Worm (Caenorhabditis elegans) whole organism, early embryonic: ENCODE data around the gene arx-4.

ENCODE experiments used
- B0310.2 ChIP-seq: sonication (generic microtip); optimal IDR thresholded peaks from 2 replicates; lab custom pipeline; 2016; ENCODE audit warnings: mild to moderate bottlenecking, missing genetic modification characterization, missing compliant biosample characterization
- F13C5.2 ChIP-seq: sonication (generic microtip); optimal IDR thresholded peaks from 2 replicates; lab custom pipeline; 2017; ENCODE audit warnings: mild to moderate bottlenecking, missing genetic modification characterization, inconsistent platforms, missing compliant biosample characterization
- aly-1 ChIP-seq: sonication (generic microtip); optimal IDR thresholded peaks from 2 replicates; lab custom pipeline; 2016; ENCODE audit warnings: missing genetic modification characterization, missing compliant biosample characterization
- ama-1 ChIP-seq: fragments of 150-350 bp; optimal IDR thresholded peaks from 2 replicates; lab custom pipeline; 2014
- ceh-13 ChIP-seq: fragments of 200-800 bp; sonication (Bioruptor generic); optimal IDR thresholded peaks from 2 replicates; lab custom pipeline; 2018; ENCODE audit warnings: mild to moderate bottlenecking, missing genetic modification characterization, missing compliant biosample characterization
- ceh-36 ChIP-seq: sonication (generic microtip); optimal IDR thresholded peaks from 2 replicates; lab custom pipeline; 2016; ENCODE audit warnings: missing genetic modification characterization, inconsistent platforms, missing compliant biosample characterization
- ets-7 ChIP-seq: sonication (generic microtip); optimal IDR thresholded peaks from 2 replicates; lab custom pipeline; 2016; ENCODE audit warnings: missing genotype, missing genetic modification characterization, missing compliant biosample characterization
- flt-1 ChIP-seq: fragments of 200-800 bp; sonication (Bioruptor generic); IDR thresholded peaks from 2 replicates; pipeline ENCODE4 v1.3.6; 2022; ENCODE audit warnings: missing genetic modification characterization, missing compliant biosample characterization
- hmbx-1 ChIP-seq: sonication (generic microtip); optimal IDR thresholded peaks from 2 replicates; lab custom pipeline; 2016; ENCODE audit warnings: mild to moderate bottlenecking, missing genetic modification characterization, missing compliant biosample characterization
- hmg-4 ChIP-seq: fragments of 200-800 bp; sonication (Bioruptor generic); optimal IDR thresholded peaks from 2 replicates; lab custom pipeline; 2018; ENCODE audit warnings: mild to moderate bottlenecking, missing genetic modification characterization, missing compliant biosample characterization
- hnd-1 ChIP-seq: sonication (generic microtip); optimal IDR thresholded peaks from 2 replicates; lab custom pipeline; 2016; ENCODE audit warnings: missing genetic modification characterization, missing compliant biosample characterization
- pes-1 ChIP-seq: fragments of 200-800 bp; sonication (Bioruptor generic); IDR thresholded peaks from 2 replicates; pipeline ENCODE4 v1.3.6; 2022; ENCODE audit warnings: missing genetic modification reagents, missing genetic modification characterization, missing compliant biosample characterization
- scrt-1 ChIP-seq: fragments of 200-800 bp; sonication (Bioruptor generic); IDR thresholded peaks from 2 replicates; pipeline ENCODE4 v1.3.6; 2022; ENCODE audit warnings: missing genetic modification characterization, missing compliant biosample characterization
- sea-1 ChIP-seq: fragments of 200-800 bp; sonication (Bioruptor generic); conservative IDR thresholded peaks from 2 replicates; pipeline ENCODE4 v1.3.6; 2022; ENCODE audit warnings: missing genetic modification characterization, missing compliant biosample characterization
- tbx-11 ChIP-seq: fragments of 200-800 bp; sonication (Bioruptor generic); IDR thresholded peaks from 2 replicates; pipeline ENCODE4 v1.3.6; 2022; ENCODE audit warnings: missing genetic modification characterization, missing compliant biosample characterization
- tbx-37 ChIP-seq: fragments of 200-800 bp; sonication (Bioruptor generic); conservative IDR thresholded peaks from 2 replicates; pipeline ENCODE4 v1.3.6; 2022; ENCODE audit warnings: missing genetic modification reagents, missing genetic modification characterization, missing compliant biosample characterization
- tra-4 ChIP-seq: sonication (generic microtip); optimal IDR thresholded peaks from 2 replicates; lab custom pipeline; 2017; ENCODE audit warnings: missing genetic modification characterization, missing compliant biosample characterization

Gene arx-4

DNA sequence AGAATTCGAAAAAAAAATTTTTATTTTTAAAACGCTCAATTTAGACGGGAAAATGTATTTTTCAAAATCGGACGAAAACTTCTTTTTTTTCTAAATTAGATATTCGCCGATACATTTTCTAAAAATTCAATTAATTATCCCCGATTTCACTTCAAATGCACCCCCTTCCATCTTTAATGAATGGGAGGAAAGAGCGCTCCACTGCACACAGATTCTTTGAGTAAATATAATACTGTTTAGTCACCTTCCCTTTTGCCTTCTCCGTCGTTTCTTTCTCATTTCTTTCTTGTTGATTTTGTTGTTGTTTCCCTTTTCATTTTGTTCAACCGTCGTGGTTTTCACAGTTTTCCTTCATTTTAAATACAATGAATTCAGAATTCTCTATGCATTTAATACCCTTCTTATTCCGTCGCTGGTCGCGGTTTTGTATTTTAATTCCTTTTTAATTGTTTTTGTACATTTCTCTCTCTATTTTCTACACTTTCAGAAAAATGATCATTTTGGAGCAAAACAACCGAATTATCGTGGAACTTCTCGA is at the start of gene arx-4:
Gene arx-4, plus strand, starts transcription at position 488 of the 538 bp plus-strand sequence.
- TF ChIP-seq flt-1 (GFP tag; lab: Robert Waterston, UW) (no peak), scrt-1 (GFP tag; lab: Robert Waterston, UW) (no peak), ama-1 (lab: Kevin White, UChicago) (no peak), pes-1 (GFP tag; lab: Robert Waterston, UW) (no peak), ceh-36 (tag; lab: Kevin White, UChicago) (no peak), aly-1 (tag; lab: Kevin White, UChicago) (no peak), tra-4 (no peak), hmg-4 (GFP tag; lab: Kevin White, UChicago) (no peak), ets-7 (tag; lab: Kevin White, UChicago) (no peak), B0310.2 (tag; lab: Kevin White, UChicago) (no peak), hmbx-1 (tag; lab: Kevin White, UChicago) (no peak), sea-1 (GFP tag; lab: Robert Waterston, UW) (no peak), tbx-11 (GFP tag; lab: Robert Waterston, UW) (no peak), F13C5.2 (tag; lab: Kevin White, UChicago) (no peak), ceh-13 (GFP tag; lab: Kevin White, UChicago) (no peak), tbx-37 (GFP tag; lab: Robert Waterston, UW) (no peak), hnd-1 (tag; lab: Kevin White, UChicago) (no peak)

DNA sequence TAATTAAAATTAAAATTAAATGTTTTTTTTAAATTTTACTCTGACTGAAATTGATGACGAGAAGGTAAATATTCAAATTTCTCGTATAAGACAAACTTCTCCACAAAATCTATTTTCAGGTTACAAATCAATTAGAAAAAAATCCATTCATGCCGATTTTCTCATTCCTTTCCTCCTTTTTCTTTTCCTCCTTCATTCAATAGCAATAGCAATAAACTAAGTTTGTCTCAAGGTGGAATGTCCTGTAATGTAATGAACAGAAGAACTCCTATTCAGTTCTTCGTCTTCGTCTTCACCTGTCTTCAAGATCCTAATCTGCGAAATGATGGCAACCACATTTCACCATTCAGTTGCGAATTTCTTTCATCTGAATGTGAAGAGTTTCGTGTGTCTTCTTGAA is 46.3 kb upstream of the arx-4 start, which contains the start of gene dac-1:
Gene dac-1, plus strand, starts transcription at position 301 of the 400 bp plus-strand sequence.
- TF ChIP-seq ama-1 (lab: Kevin White, UChicago) (no peak), ets-7 (tag; lab: Kevin White, UChicago) (no peak), tbx-37 (GFP tag; lab: Robert Waterston, UW) (no peak), flt-1 (GFP tag; lab: Robert Waterston, UW) (no peak), sea-1 (GFP tag; lab: Robert Waterston, UW) (no peak), tra-4 (no peak), hnd-1 (tag; lab: Kevin White, UChicago) (no peak), hmbx-1 (tag; lab: Kevin White, UChicago) (no peak), hmg-4 (GFP tag; lab: Kevin White, UChicago) (no peak), pes-1 (GFP tag; lab: Robert Waterston, UW) (no peak), scrt-1 (GFP tag; lab: Robert Waterston, UW) (no peak), ceh-13 (GFP tag; lab: Kevin White, UChicago) (no peak)

DNA sequence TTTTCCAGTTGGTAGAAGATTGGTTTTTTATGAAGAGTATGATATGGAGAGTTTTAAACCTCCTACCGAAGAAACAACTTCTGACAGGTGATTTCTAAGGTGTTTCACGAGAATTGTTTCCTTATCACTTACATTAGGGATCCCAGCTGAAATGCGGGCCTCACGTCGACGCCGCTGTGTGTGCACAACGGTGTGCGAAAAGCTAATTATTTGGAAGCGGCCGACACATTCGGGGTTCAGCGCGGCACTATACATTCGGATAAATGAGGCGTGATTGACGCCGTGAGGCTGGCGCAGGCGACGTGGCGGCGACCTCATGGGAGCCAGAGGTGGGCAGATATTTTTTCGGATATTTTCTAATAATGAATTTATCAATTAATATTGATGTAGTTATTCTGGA is 42.8 kb upstream of the arx-4 start:
- no peak for TF ChIP-seq scrt-1 (GFP tag; lab: Robert Waterston, UW)
- no peak for TF ChIP-seq hnd-1 (tag; lab: Kevin White, UChicago)
- no peak for TF ChIP-seq aly-1 (tag; lab: Kevin White, UChicago)
- no peak for TF ChIP-seq pes-1 (GFP tag; lab: Robert Waterston, UW)
- no peak for TF ChIP-seq flt-1 (GFP tag; lab: Robert Waterston, UW)
- no peak for TF ChIP-seq sea-1 (GFP tag; lab: Robert Waterston, UW)
- no peak for TF ChIP-seq tbx-11 (GFP tag; lab: Robert Waterston, UW)
- TF ChIP-seq hmg-4 (GFP tag; lab: Kevin White, UChicago) = no peak
- no peak for TF ChIP-seq ets-7 (tag; lab: Kevin White, UChicago)
- TF ChIP-seq B0310.2 (tag; lab: Kevin White, UChicago) = no peak
- no peak for TF ChIP-seq ceh-36 (tag; lab: Kevin White, UChicago)
- TF ChIP-seq hmbx-1 (tag; lab: Kevin White, UChicago) = no peak
- no peak for TF ChIP-seq tbx-37 (GFP tag; lab: Robert Waterston, UW)
- no peak for TF ChIP-seq tra-4
- TF ChIP-seq ama-1 (lab: Kevin White, UChicago) = no peak
- no peak for TF ChIP-seq ceh-13 (GFP tag; lab: Kevin White, UChicago)

DNA sequence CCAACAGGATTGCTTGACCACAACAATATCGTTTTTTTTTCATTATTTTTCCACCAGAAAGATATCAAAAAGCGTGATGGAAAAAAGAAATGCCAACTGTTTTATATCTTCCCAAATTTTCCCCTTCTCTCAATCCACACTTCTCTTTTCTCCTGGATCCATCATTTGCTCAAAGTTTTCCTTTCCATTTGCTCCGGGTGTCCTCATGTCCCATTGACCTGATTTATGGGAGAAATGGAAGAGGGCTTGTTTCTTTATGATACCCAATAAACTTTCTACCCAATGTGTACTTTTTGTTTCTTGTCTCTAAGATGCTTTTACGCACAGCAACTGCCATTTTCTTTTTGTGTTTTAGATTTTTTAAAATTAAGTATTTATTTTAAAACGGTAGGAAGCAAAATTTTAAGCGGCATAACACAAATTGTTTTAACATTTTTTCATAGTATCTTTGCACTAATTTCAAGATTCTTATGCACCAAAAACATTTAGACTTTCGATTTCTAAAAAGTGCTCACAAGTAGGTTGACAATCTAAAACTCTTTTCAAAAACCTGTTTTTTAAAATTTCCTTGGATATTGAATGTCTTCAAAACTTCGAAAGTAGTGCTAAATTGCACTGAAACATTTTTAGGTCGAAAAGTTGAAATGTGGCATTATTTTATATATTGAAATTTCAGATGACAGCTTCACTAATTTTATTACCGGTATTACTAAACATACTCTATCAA is 39.4 kb upstream of the arx-4 start, which contains the start of gene clec-149:
Gene clec-149, plus strand, starts transcription at position 677 of the 727 bp plus-strand sequence.
- TF ChIP-seq B0310.2 (tag; lab: Kevin White, UChicago) = no peak
- no peak for TF ChIP-seq ets-7 (tag; lab: Kevin White, UChicago)
- no peak for TF ChIP-seq pes-1 (GFP tag; lab: Robert Waterston, UW)

DNA sequence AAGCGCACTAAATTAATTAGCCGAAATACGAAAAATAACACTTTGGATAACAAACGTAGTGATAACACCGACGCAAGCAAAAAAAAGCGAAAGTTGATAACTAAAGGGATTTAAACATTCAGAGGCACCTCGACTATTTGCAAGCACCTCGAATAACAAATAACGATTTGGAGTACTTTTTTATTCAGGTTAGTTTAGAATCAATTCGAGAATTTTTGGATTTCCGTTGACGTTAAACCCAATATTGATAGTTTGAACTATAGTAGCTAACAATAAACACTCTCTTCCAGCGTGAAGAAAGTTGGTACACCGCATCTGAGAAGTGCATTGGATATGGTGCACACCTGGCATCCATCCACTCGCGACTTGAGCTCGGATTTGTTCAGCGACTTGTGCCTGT is 36.9 kb upstream of the arx-4 start:
- TF ChIP-seq scrt-1 (GFP tag; lab: Robert Waterston, UW) (no peak), aly-1 (tag; lab: Kevin White, UChicago) (no peak), sea-1 (GFP tag; lab: Robert Waterston, UW) (no peak), hnd-1 (tag; lab: Kevin White, UChicago) (no peak), ceh-36 (tag; lab: Kevin White, UChicago) (no peak), B0310.2 (tag; lab: Kevin White, UChicago) (no peak), pes-1 (GFP tag; lab: Robert Waterston, UW) (no peak), ama-1 (lab: Kevin White, UChicago) (no peak)

DNA sequence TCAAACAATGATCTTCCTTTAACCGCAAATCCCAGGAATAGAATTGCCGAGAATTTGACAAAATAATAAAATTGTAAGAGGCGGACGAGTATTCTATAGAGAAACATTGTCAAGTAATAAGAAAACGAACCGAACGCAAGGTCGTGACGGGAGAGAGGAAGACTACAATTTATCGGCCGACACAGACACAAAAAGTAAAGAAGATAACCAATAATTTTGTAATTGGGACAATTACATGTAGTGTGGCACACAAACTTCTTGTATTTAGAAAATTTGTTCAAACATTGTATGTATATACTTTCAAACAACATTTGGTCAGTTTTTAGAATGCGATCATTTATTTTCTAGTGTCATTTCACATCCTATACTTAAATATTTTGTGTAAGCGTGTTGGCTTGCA is 30.1 kb upstream of the arx-4 start, which contains the start of gene ceeh-1:
Gene ceeh-1, minus strand, starts transcription at position 317 of the 400 bp plus-strand sequence.
- no peak for TF ChIP-seq flt-1 (GFP tag; lab: Robert Waterston, UW)
